Worm (Caenorhabditis elegans): ENCODE results near the gene srv-19.

DNA sequence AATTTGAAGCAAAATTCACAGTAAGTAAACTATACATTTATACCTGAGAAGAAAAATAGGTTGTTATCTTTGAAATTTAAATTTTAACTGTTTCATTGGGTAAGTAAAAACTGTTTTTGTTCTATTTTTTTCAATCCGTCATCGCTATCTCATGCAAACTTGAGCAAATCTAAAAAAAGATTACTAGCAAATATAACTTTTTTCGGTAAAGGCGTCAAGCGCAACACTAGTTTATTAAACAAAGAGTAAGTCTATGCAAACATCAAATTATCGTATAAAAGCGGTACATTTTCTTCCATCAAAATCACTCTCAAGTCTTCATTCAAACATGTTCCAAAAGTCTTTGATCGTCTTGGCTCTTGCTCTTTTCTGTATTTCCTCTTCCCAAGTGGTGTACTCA lies 21.5 kb upstream of the srv-19 start, which contains the start of gene nspb-6:
- TF ChIP-seq T22C8.4 (GFP tag; IDR thresholded peaks at IDR 0.05) (no peak), ref-1 (GFP tag; conservative IDR thresholded peaks at IDR 0.05) (no peak), ztf-29 (GFP tag; IDR thresholded peaks at IDR 0.05) (no peak)

Data from whole organism, midembryonic.